Worm (Caenorhabditis elegans) whole organism, early embryonic: Measurements from ENCODE around the gene F25G6.9.

Experiments
- F13C5.2 ChIP-seq: sonication (generic microtip); optimal IDR thresholded peaks from 2 replicates; lab custom pipeline; 2017; ENCODE audit warnings: mild to moderate bottlenecking, missing genetic modification characterization, inconsistent platforms, missing compliant biosample characterization
- ama-1 ChIP-seq: fragments of 150-350 bp; optimal IDR thresholded peaks from 2 replicates; lab custom pipeline; 2014
- ceh-13 ChIP-seq: fragments of 200-800 bp; sonication (Bioruptor generic); optimal IDR thresholded peaks from 2 replicates; lab custom pipeline; 2018; ENCODE audit warnings: mild to moderate bottlenecking, missing genetic modification characterization, missing compliant biosample characterization
- ceh-36 ChIP-seq: sonication (generic microtip); optimal IDR thresholded peaks from 2 replicates; lab custom pipeline; 2016; ENCODE audit warnings: missing genetic modification characterization, inconsistent platforms, missing compliant biosample characterization
- flt-1 ChIP-seq: fragments of 200-800 bp; sonication (Bioruptor generic); IDR thresholded peaks from 2 replicates; pipeline ENCODE4 v1.3.6; 2022; ENCODE audit warnings: missing genetic modification characterization, missing compliant biosample characterization
- hmg-4 ChIP-seq: fragments of 200-800 bp; sonication (Bioruptor generic); optimal IDR thresholded peaks from 2 replicates; lab custom pipeline; 2018; ENCODE audit warnings: mild to moderate bottlenecking, missing genetic modification characterization, missing compliant biosample characterization
- pes-1 ChIP-seq: fragments of 200-800 bp; sonication (Bioruptor generic); IDR thresholded peaks from 2 replicates; pipeline ENCODE4 v1.3.6; 2022; ENCODE audit warnings: missing genetic modification reagents, missing genetic modification characterization, missing compliant biosample characterization
- scrt-1 ChIP-seq: fragments of 200-800 bp; sonication (Bioruptor generic); IDR thresholded peaks from 2 replicates; pipeline ENCODE4 v1.3.6; 2022; ENCODE audit warnings: missing genetic modification characterization, missing compliant biosample characterization
- tbx-11 ChIP-seq: fragments of 200-800 bp; sonication (Bioruptor generic); IDR thresholded peaks from 2 replicates; pipeline ENCODE4 v1.3.6; 2022; ENCODE audit warnings: missing genetic modification characterization, missing compliant biosample characterization
- tbx-37 ChIP-seq: fragments of 200-800 bp; sonication (Bioruptor generic); conservative IDR thresholded peaks from 2 replicates; pipeline ENCODE4 v1.3.6; 2022; ENCODE audit warnings: missing genetic modification reagents, missing genetic modification characterization, missing compliant biosample characterization
- tra-4 ChIP-seq: sonication (generic microtip); optimal IDR thresholded peaks from 2 replicates; lab custom pipeline; 2017; ENCODE audit warnings: missing genetic modification characterization, missing compliant biosample characterization

DNA sequence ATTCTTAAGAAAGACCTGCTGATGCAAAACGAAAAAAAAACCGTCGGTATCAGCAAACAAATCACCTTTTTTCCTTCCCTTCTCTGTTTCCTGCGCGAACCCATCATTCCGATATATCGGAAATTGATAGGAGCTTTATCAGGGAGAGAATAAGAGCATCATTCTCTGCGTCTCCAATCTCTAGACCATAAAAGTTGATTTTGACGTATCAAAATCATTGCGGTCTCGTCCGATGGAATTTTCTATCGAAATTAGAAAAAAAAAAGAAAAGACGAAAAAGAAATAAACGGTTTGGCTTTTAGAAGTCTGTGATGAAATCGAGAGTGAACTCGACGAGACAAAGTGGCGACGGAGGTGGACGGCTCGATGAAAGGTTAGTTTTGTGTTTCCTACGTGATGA is 20.8 kb downstream of the F25G6.9 start, which contains the start of gene stdh-4:
- no peak for TF ChIP-seq ceh-13 (GFP tag; lab: Kevin White, UChicago)
- no peak for TF ChIP-seq pes-1 (GFP tag; lab: Robert Waterston, UW)
- no peak for TF ChIP-seq tbx-11 (GFP tag; lab: Robert Waterston, UW)
- TF ChIP-seq hmg-4 = no peak
- no peak for TF ChIP-seq scrt-1 (GFP tag; lab: Robert Waterston, UW)
- no peak for TF ChIP-seq ama-1 (lab: Kevin White, UChicago)
- TF ChIP-seq tra-4 = no peak
- TF ChIP-seq ceh-36 (tag; lab: Kevin White, UChicago) = no peak
- no peak for TF ChIP-seq tbx-37 (GFP tag; lab: Robert Waterston, UW)
- no peak for TF ChIP-seq flt-1
- no peak for TF ChIP-seq F13C5.2
